Worm (Caenorhabditis elegans): ENCODE results near the gene ZK896.5.

- TF ChIP-seq fkh-10 (GFP tag; optimal IDR thresholded peaks at IDR 0.05), result no peak
- no peak for TF ChIP-seq nhr-237 (tag; optimal IDR thresholded peaks at IDR 0.05)
- no peak for TF ChIP-seq ama-1 (optimal IDR thresholded peaks at IDR 0.05)
- TF ChIP-seq nhr-11 (tag; optimal IDR thresholded peaks at IDR 0.05), result no peak
- TF ChIP-seq Y105C5A.15 (GFP tag; IDR thresholded peaks at IDR 0.05), result no peak
- TF ChIP-seq unc-62 (GFP tag; optimal IDR thresholded peaks at IDR 0.05 in 1 of 2), result no peak
- no peak for TF ChIP-seq unc-62 (tag; optimal IDR thresholded peaks at IDR 0.05)
Observed at ce11 chrIV:12835363-12835762, 44.1 kb downstream of the ZK896.5 start.
